Fruit fly (Drosophila melanogaster): ENCODE data around the gene tal-3A.

- TF ChIP-seq CG15710 (tag; optimal IDR thresholded peaks at IDR 0.05) (no peak), CG34367 (tag; optimal IDR thresholded peaks at IDR 0.05) (no peak)
These were observed 20.0 kb downstream of the tal-3A start for dm6 chr3R:13832950-13833349.

All from whole organism, pupa.